Worm (Caenorhabditis elegans): ENCODE data around the gene ZK813.7.

- no peak for TF ChIP-seq unc-120 (tag; optimal IDR thresholded peaks at IDR 0.05; ENCODE audit: poor library complexity, severe bottlenecking)
- no peak for TF ChIP-seq pha-4 (tag; optimal IDR thresholded peaks at IDR 0.05)
- TF ChIP-seq mab-5 (tag; optimal IDR thresholded peaks at IDR 0.05): no peak
- no peak for TF ChIP-seq unc-39 (tag; optimal IDR thresholded peaks at IDR 0.05)
- TF ChIP-seq elt-3 (tag; optimal IDR thresholded peaks at IDR 0.05): no peak
- no peak for TF ChIP-seq nhr-12 (tag; optimal IDR thresholded peaks at IDR 0.05)
- no peak for TF ChIP-seq cnd-1 (tag; optimal IDR thresholded peaks at IDR 0.05)
- TF ChIP-seq unc-62 (GFP tag; optimal IDR thresholded peaks at IDR 0.05): peak; percentile 79
- no peak for TF ChIP-seq blmp-1 (tag; optimal IDR thresholded peaks at IDR 0.05)
- TF ChIP-seq nhr-237 (tag; optimal IDR thresholded peaks at IDR 0.05): no peak
- TF ChIP-seq ceh-83 (GFP tag; optimal IDR thresholded peaks at IDR 0.05): no peak
Observed at ce11 chrX:3494634-3495033, 50.0 kb downstream of the ZK813.7 start.
